Fruit fly (Drosophila melanogaster): ENCODE results near the gene twr.

twr gene

dm6 chr3R:6690139-6690538, 32.5 kb downstream of the twr start, which contains the start of gene Ccp84Af:
TSS of gene Ccp84Af (minus strand) at chr3R:6690239.
- TF ChIP-seq CG9705 (GFP tag; optimal IDR thresholded peaks at IDR 0.05) (no peak), Hnf4 (GFP tag; optimal IDR thresholded peaks at IDR 0.05) (no peak), usp (GFP tag; optimal IDR thresholded peaks at IDR 0.05) (no peak), sage (GFP tag; optimal IDR thresholded peaks at IDR 0.05) (no peak), dmrt93B (GFP tag; optimal IDR thresholded peaks at IDR 0.05) (no peak), sv (GFP tag; optimal IDR thresholded peaks at IDR 0.05) (no peak), br (GFP tag; optimal IDR thresholded peaks at IDR 0.05) (no peak), Jra (GFP tag; optimal IDR thresholded peaks at IDR 0.05) (no peak), Hr78 (GFP tag; optimal IDR thresholded peaks at IDR 0.05) (no peak), rgr (GFP tag; optimal IDR thresholded peaks at IDR 0.05) (no peak), OdsH (GFP tag; optimal IDR thresholded peaks at IDR 0.05) (no peak), Myc (optimal IDR thresholded peaks at IDR 0.05) (no peak), h (GFP tag; optimal IDR thresholded peaks at IDR 0.05) (no peak), Sp1 (GFP tag; optimal IDR thresholded peaks at IDR 0.05) (no peak)

- TF ChIP-seq tai (GFP tag; optimal IDR thresholded peaks at IDR 0.05) (no peak), Rel (GFP tag; optimal IDR thresholded peaks at IDR 0.05) (no peak), Rel (tag; optimal IDR thresholded peaks at IDR 0.05) (no peak), OdsH (GFP tag; optimal IDR thresholded peaks at IDR 0.05) (no peak), jim (GFP tag; optimal IDR thresholded peaks at IDR 0.05) (no peak), lola (GFP tag; optimal IDR thresholded peaks at IDR 0.05) (no peak), CG32264 (GFP tag; optimal IDR thresholded peaks at IDR 0.05) (no peak), Hr83 (GFP tag; optimal IDR thresholded peaks at IDR 0.05; ENCODE audit: poor library complexity, severe bottlenecking) (no peak)
Observed at dm6 chr3R:6691658-6692057, 34.0 kb downstream of the twr start, which contains the start of gene Ccp84Ae. TSS of gene Ccp84Ae (minus strand) at chr3R:6691758.

dm6 chr3R:6692432-6692831, 34.8 kb downstream of the twr start, which contains the start of gene Ccp84Ad:
TSS of gene Ccp84Ad (plus strand) at chr3R:6692732.
- TF ChIP-seq CG32264 (GFP tag; optimal IDR thresholded peaks at IDR 0.05) (no peak), br (GFP tag; optimal IDR thresholded peaks at IDR 0.05) (no peak)

- no peak for TF ChIP-seq Myc (optimal IDR thresholded peaks at IDR 0.05)
- no peak for TF ChIP-seq h (GFP tag; optimal IDR thresholded peaks at IDR 0.05)
- TF ChIP-seq br (GFP tag; optimal IDR thresholded peaks at IDR 0.05): no peak
- no peak for TF ChIP-seq GATAd (GFP tag; optimal IDR thresholded peaks at IDR 0.05)
- TF ChIP-seq dsf (GFP tag; optimal IDR thresholded peaks at IDR 0.05; ENCODE audit: borderline replicate concordance): no peak
- TF ChIP-seq Sp1 (GFP tag; optimal IDR thresholded peaks at IDR 0.05): no peak
- no peak for TF ChIP-seq sv (GFP tag; optimal IDR thresholded peaks at IDR 0.05)
- no peak for TF ChIP-seq CG32264 (GFP tag; optimal IDR thresholded peaks at IDR 0.05)
- no peak for TF ChIP-seq Hr83 (GFP tag; optimal IDR thresholded peaks at IDR 0.05; ENCODE audit: poor library complexity, severe bottlenecking)
- TF ChIP-seq Abd-B (GFP tag; optimal IDR thresholded peaks at IDR 0.05): no peak
Observed at dm6 chr3R:6696221-6696749, 38.6 kb downstream of the twr start, which contains the start of gene Ccp84Ac. TSS of gene Ccp84Ac (minus strand) at chr3R:6696271.

- TF ChIP-seq fru (GFP tag; optimal IDR thresholded peaks at IDR 0.05) (no peak), foxo (GFP tag; optimal IDR thresholded peaks at IDR 0.05) (no peak), dl (GFP tag; optimal IDR thresholded peaks at IDR 0.05; ENCODE audit: insufficient read depth in 1 of 2, partially characterized antibody in 2 of 2) (no peak), Sp1 (GFP tag; optimal IDR thresholded peaks at IDR 0.05) (no peak), OdsH (GFP tag; optimal IDR thresholded peaks at IDR 0.05) (no peak), sage (GFP tag; optimal IDR thresholded peaks at IDR 0.05) (no peak), rgr (GFP tag; optimal IDR thresholded peaks at IDR 0.05) (no peak), sv (GFP tag; optimal IDR thresholded peaks at IDR 0.05) (no peak), Mio (GFP tag; optimal IDR thresholded peaks at IDR 0.05) (no peak), N (GFP tag; optimal IDR thresholded peaks at IDR 0.05) (no peak), CG32264 (GFP tag; optimal IDR thresholded peaks at IDR 0.05) (no peak), Abd-B (GFP tag; optimal IDR thresholded peaks at IDR 0.05) (no peak), Rel (GFP tag; optimal IDR thresholded peaks at IDR 0.05) (no peak), Rel (tag; optimal IDR thresholded peaks at IDR 0.05) (no peak), ey (GFP tag; optimal IDR thresholded peaks at IDR 0.05) (no peak), tai (GFP tag; optimal IDR thresholded peaks at IDR 0.05) (no peak), woc (GFP tag; optimal IDR thresholded peaks at IDR 0.05) (no peak)
Observed at dm6 chr3R:6702777-6703176, 45.1 kb downstream of the twr start, which contains the start of gene Ccp84Ab. TSS of gene Ccp84Ab (minus strand) at chr3R:6702877.

Data from whole organism, wandering third instar larva.